Fruit fly (Drosophila melanogaster) whole organism, prepupa: ENCODE data around the gene sim.

Source experiments
- CG11902 ChIP-seq: fragments of 200-800 bp; sonication (Bioruptor generic); optimal IDR thresholded peaks from 3 replicates; lab custom pipeline; 2016; ENCODE audit warnings: missing biosample characterization, missing genetic modification characterization
- CG3032 ChIP-seq: fragments of 200-800 bp; optimal IDR thresholded peaks from 2 replicates; lab custom pipeline; 2019; ENCODE audit warnings: missing biosample characterization, mild to moderate bottlenecking, missing genetic modification characterization, moderate library complexity
- CG34406 ChIP-seq: fragments of 200-800 bp; sonication (Bioruptor generic); optimal IDR thresholded peaks from 3 replicates; lab custom pipeline; 2016; ENCODE audit warnings: missing biosample characterization, missing genetic modification characterization
- CG6163 ChIP-seq: fragments of 200-800 bp; sonication (Bioruptor generic); IDR thresholded peaks from 3 replicates; pipeline ENCODE4 v1.3.6; 2022; ENCODE audit warnings: missing biosample characterization, missing genetic modification characterization
- Sox15 ChIP-seq: fragments of 200-800 bp; sonication (Bioruptor generic); optimal IDR thresholded peaks from 3 replicates; lab custom pipeline; 2016; ENCODE audit warnings: missing biosample characterization, missing genetic modification characterization
- fd85E ChIP-seq: fragments of 200-800 bp; sonication (Bioruptor generic); optimal IDR thresholded peaks from 3 replicates; lab custom pipeline; 2016; ENCODE audit warnings: missing biosample characterization, missing genetic modification characterization

- TF ChIP-seq CG6163 (GFP tag; lab: Robert Waterston, UW) (no peak), Sox15 (GFP tag; lab: Kevin White, UChicago) (no peak), CG3032 (no peak), CG34406 (GFP tag; lab: Kevin White, UChicago) (no peak), CG11902 (GFP tag; lab: Kevin White, UChicago) (no peak), fd85E (GFP tag; lab: Kevin White, UChicago) (no peak)
Observed at dm6 chr3R:13085924-13086323, 28.4 kb downstream of the sim start, which contains the start of gene CG43063.
